Fruit fly (Drosophila melanogaster) whole organism, embryonic: ENCODE measurements around the gene CG6738.

Source experiments
- CG10321 ChIP-seq: fragments of 200-800 bp; sonication (Bioruptor generic); IDR thresholded peaks from 2 replicates; pipeline ENCODE4 v1.3.6; 2022; ENCODE audit warnings: missing biosample characterization, missing genetic modification characterization
- CG10543 ChIP-seq: fragments of 200-800 bp; sonication (Bioruptor generic); optimal IDR thresholded peaks from 3 replicates; lab custom pipeline; 2017; ENCODE audit warnings: missing biosample characterization, mild to moderate bottlenecking, missing genetic modification characterization, moderate library complexity
- CG12299 ChIP-seq: fragments of 200-800 bp; sonication (Bioruptor generic); optimal IDR thresholded peaks from 2 replicates; lab custom pipeline; 2018; ENCODE audit warnings: missing biosample characterization, mild to moderate bottlenecking, missing genetic modification characterization
- CG14710 ChIP-seq: fragments of 200-800 bp; sonication (Bioruptor generic); optimal IDR thresholded peaks from 3 replicates; lab custom pipeline; 2019; ENCODE audit warnings: missing biosample characterization, mild to moderate bottlenecking, missing genetic modification characterization, moderate library complexity
- CG15073 ChIP-seq: fragments of 200-800 bp; sonication (Bioruptor generic); optimal IDR thresholded peaks from 2 replicates; lab custom pipeline; 2016; ENCODE audit warnings: missing biosample characterization, missing genetic modification characterization
- CG15696 ChIP-seq: fragments of 200-800 bp; sonication (Bioruptor generic); optimal IDR thresholded peaks from 2 replicates; lab custom pipeline; 2019; ENCODE audit warnings: missing biosample characterization, mild to moderate bottlenecking, missing genetic modification characterization, moderate library complexity
- CG1602 ChIP-seq: fragments of 200-800 bp; sonication (Bioruptor generic); optimal IDR thresholded peaks from 3 replicates; lab custom pipeline; 2016; ENCODE audit warnings: missing biosample characterization, missing genetic modification characterization
- CG17186 ChIP-seq: fragments of 200-800 bp; sonication (Bioruptor generic); optimal IDR thresholded peaks from 3 replicates; lab custom pipeline; 2017; ENCODE audit warnings: missing biosample characterization, missing genetic modification reagents, missing genetic modification characterization
- CG17361 ChIP-seq: fragments of 200-800 bp; sonication (Bioruptor generic); IDR thresholded peaks from 3 replicates; pipeline ENCODE4 v1.3.6; 2022; ENCODE audit warnings: missing biosample characterization, missing genetic modification characterization
- CG17568 ChIP-seq: fragments of 200-800 bp; sonication (Bioruptor generic); optimal IDR thresholded peaks from 2 replicates; lab custom pipeline; 2018; ENCODE audit warnings: missing biosample characterization, mild to moderate bottlenecking, missing genetic modification characterization, moderate library complexity
- CG17802 ChIP-seq: fragments of 200-800 bp; sonication (Bioruptor generic); optimal IDR thresholded peaks from 2 replicates; lab custom pipeline; 2018; ENCODE audit warnings: missing biosample characterization, mild to moderate bottlenecking, missing genetic modification characterization, moderate library complexity
- CG2120 ChIP-seq: fragments of 200-800 bp; sonication (Bioruptor generic); optimal IDR thresholded peaks from 3 replicates; lab custom pipeline; 2016; ENCODE audit warnings: missing biosample characterization, missing genetic modification characterization
- CG2875 ChIP-seq: fragments of 200-800 bp; sonication (Bioruptor generic); optimal IDR thresholded peaks from 2 replicates; lab custom pipeline; 2017; ENCODE audit warnings: missing biosample characterization, mild to moderate bottlenecking, missing genetic modification characterization, missing genetic modification reagents
- CG3726 ChIP-seq: fragments of 200-800 bp; sonication (Bioruptor generic); IDR thresholded peaks from 3 replicates; pipeline ENCODE4, ENCODE4 v1.3.6; 2022; ENCODE audit warnings: missing biosample characterization, missing genetic modification characterization
- CG4707 ChIP-seq: fragments of 200-800 bp; sonication (Bioruptor generic); optimal IDR thresholded peaks from 2 replicates; lab custom pipeline; 2018; ENCODE audit warnings: missing biosample characterization, mild to moderate bottlenecking, missing genetic modification characterization, moderate library complexity
- CG6175 ChIP-seq: fragments of 200-800 bp; sonication (Bioruptor generic); IDR thresholded peaks from 3 replicates; pipeline ENCODE4 v1.3.6; 2022; ENCODE audit warnings: missing biosample characterization, missing genetic modification characterization
- CG7786 ChIP-seq: fragments of 200-800 bp; sonication (Bioruptor generic); optimal IDR thresholded peaks from 2 replicates; lab custom pipeline; 2016; ENCODE audit warnings: missing biosample characterization, missing genetic modification characterization
- CG9817 ChIP-seq: fragments of 200-800 bp; sonication (Bioruptor generic); optimal IDR thresholded peaks from 2 replicates; lab custom pipeline; 2018; ENCODE audit warnings: missing biosample characterization, mild to moderate bottlenecking, missing genetic modification characterization, moderate library complexity
- CHES-1-like ChIP-seq: fragments of 200-800 bp; sonication (Bioruptor generic); optimal IDR thresholded peaks from 2 replicates; lab custom pipeline; 2016; ENCODE audit warnings: missing biosample characterization, missing genetic modification characterization
- CTCF ChIP-seq: fragments of 200-800 bp; sonication (Bioruptor generic); optimal IDR thresholded peaks from 2 replicates; lab custom pipeline; 2017; ENCODE audit warnings: missing biosample characterization, mild to moderate bottlenecking, missing genetic modification characterization, moderate library complexity
- CoRest ChIP-seq: fragments of 200-800 bp; sonication (Bioruptor generic); optimal IDR thresholded peaks from 3 replicates; lab custom pipeline; 2018; ENCODE audit warnings: missing biosample characterization, mild to moderate bottlenecking, missing genetic modification characterization, moderate library complexity
- Dad ChIP-seq: fragments of 200-800 bp; sonication (Bioruptor generic); optimal IDR thresholded peaks from 3 replicates; lab custom pipeline; 2016; ENCODE audit warnings: missing biosample characterization, missing genetic modification characterization
- Gsc ChIP-seq: fragments of 200-800 bp; sonication (Bioruptor generic); IDR thresholded peaks from 2 replicates; pipeline ENCODE4 v1.3.6; 2022; ENCODE audit warnings: missing biosample characterization, missing genetic modification characterization
- Gug ChIP-seq: fragments of 200-800 bp; sonication (Bioruptor generic); IDR thresholded peaks from 4 replicates; pipeline ENCODE4 v1.3.6; 2022; ENCODE audit warnings: missing biosample characterization, missing genetic modification characterization
- HmgZ ChIP-seq: fragments of 200-800 bp; sonication (Bioruptor generic); optimal IDR thresholded peaks from 2 replicates; lab custom pipeline; 2018; ENCODE audit warnings: missing biosample characterization, mild to moderate bottlenecking, missing genetic modification characterization
- Med ChIP-seq: fragments of 200-800 bp; sonication (Bioruptor generic); peaks from one replicate; lab custom pipeline; 2016; ENCODE audit warnings: missing biosample characterization, missing genetic modification characterization, mild to moderate bottlenecking, inconsistent platforms, moderate library complexity
- NC2β ChIP-seq: fragments of 200-800 bp; sonication (Bioruptor generic); optimal IDR thresholded peaks from 2 replicates; lab custom pipeline; 2016; ENCODE audit warnings: missing biosample characterization, missing genetic modification characterization
- NFAT ChIP-seq: fragments of 200-800 bp; sonication (Bioruptor generic); IDR thresholded peaks from 2 replicates; pipeline ENCODE4 v1.3.6; 2022; ENCODE audit warnings: missing biosample characterization, missing genetic modification characterization
- NK7.1 ChIP-seq: fragments of 200-800 bp; sonication (Bioruptor generic); optimal IDR thresholded peaks from 3 replicates; lab custom pipeline; 2016; ENCODE audit warnings: missing biosample characterization, missing genetic modification characterization
- Neu2 ChIP-seq: fragments of 200-800 bp; sonication (Bioruptor generic); optimal IDR thresholded peaks from 3 replicates; lab custom pipeline; 2016; ENCODE audit warnings: missing biosample characterization, missing genetic modification characterization, borderline replicate concordance
- Nf-YC ChIP-seq: fragments of 200-800 bp; optimal IDR thresholded peaks from 3 replicates; lab custom pipeline; 2019; ENCODE audit warnings: missing biosample characterization, mild to moderate bottlenecking, missing genetic modification characterization, moderate library complexity
- Oli ChIP-seq: fragments of 200-800 bp; sonication (Bioruptor generic); optimal IDR thresholded peaks from 2 replicates; lab custom pipeline; 2018; ENCODE audit warnings: missing biosample characterization, mild to moderate bottlenecking, missing genetic modification characterization, moderate library complexity
- bbx ChIP-seq: fragments of 200-800 bp; sonication (Bioruptor generic); IDR thresholded peaks from 2 replicates; pipeline ENCODE4 v1.3.6; 2022; ENCODE audit warnings: missing biosample characterization, missing genetic modification characterization; ENCODE audit not compliant: partially characterized antibody
- bsh ChIP-seq, 2 experiments: fragments of 200-800 bp; sonication (Bioruptor generic); optimal IDR thresholded peaks; 2 replicates each; lab custom pipeline; 2017 to 2018; ENCODE audit warnings: mild to moderate bottlenecking in 2 of 2, missing biosample characterization in 2 of 2, missing genetic modification characterization in 2 of 2, moderate library complexity in 1 of 2
- cad ChIP-seq: fragments of >200 bp; optimal IDR thresholded peaks from 2 replicates; lab custom pipeline; 2017; ENCODE audit warnings: missing biosample characterization, missing genetic modification characterization
- cas ChIP-seq: fragments of 200-800 bp; sonication (Bioruptor generic); IDR thresholded peaks from 2 replicates; pipeline ENCODE4 v1.3.6; 2022; ENCODE audit warnings: missing biosample characterization, missing genetic modification characterization
- cg ChIP-seq: fragments of 200-800 bp; sonication (Bioruptor generic); optimal IDR thresholded peaks from 3 replicates; lab custom pipeline; 2019; ENCODE audit warnings: missing biosample characterization, mild to moderate bottlenecking, missing genetic modification characterization, moderate library complexity
- crol ChIP-seq: fragments of 200-800 bp; sonication (Bioruptor generic); IDR thresholded peaks from 2 replicates; pipeline ENCODE4 v1.3.6; 2022; ENCODE audit warnings: missing biosample characterization, missing genetic modification characterization
- esg ChIP-seq: fragments of 200-800 bp; sonication (Bioruptor generic); conservative IDR thresholded peaks from 2 replicates; pipeline ENCODE4 v1.3.6; 2022; ENCODE audit warnings: missing biosample characterization, missing genetic modification characterization
- fd102C ChIP-seq: fragments of 200-800 bp; sonication (Bioruptor generic); optimal IDR thresholded peaks from 2 replicates; lab custom pipeline; 2018; ENCODE audit warnings: missing biosample characterization, mild to moderate bottlenecking, missing genetic modification characterization, moderate library complexity
- gcm ChIP-seq: fragments of 200-800 bp; sonication (Bioruptor generic); optimal IDR thresholded peaks from 2 replicates; lab custom pipeline; 2019; ENCODE audit warnings: missing biosample characterization, mild to moderate bottlenecking, missing genetic modification characterization, moderate library complexity
- prd ChIP-seq, 3 experiments: fragments of >200 bp in 2 of 3; fragments of 200-800 bp in 1 of 3; sonication (Bioruptor generic) in 1 of 3; optimal IDR thresholded peaks in 2 of 3; IDR thresholded peaks in 1 of 3; 2 replicates in 2 of 3; 3 replicates in 1 of 3; pipeline versions ENCODE4 v1.3.6 to Lab custom; 2017 to 2022; ENCODE audit warnings: missing biosample characterization in 1 of 3, missing genetic modification characterization in 1 of 3
- shn ChIP-seq: fragments of 200-800 bp; sonication (Bioruptor generic); optimal IDR thresholded peaks from 3 replicates; lab custom pipeline; 2016; ENCODE audit warnings: missing biosample characterization, missing genetic modification characterization
- sob ChIP-seq: fragments of 200-800 bp; sonication (Bioruptor generic); IDR thresholded peaks from 2 replicates; pipeline ENCODE4 v1.3.6; 2022; ENCODE audit warnings: missing biosample characterization, missing genetic modification characterization
- sug ChIP-seq: fragments of 200-800 bp; optimal IDR thresholded peaks from 2 replicates; lab custom pipeline; 2019; ENCODE audit warnings: missing biosample characterization, mild to moderate bottlenecking, missing genetic modification characterization, moderate library complexity
- twi ChIP-seq: fragments of 200-800 bp; optimal IDR thresholded peaks from 2 replicates; lab custom pipeline; 2019; ENCODE audit warnings: missing biosample characterization, mild to moderate bottlenecking, missing genetic modification characterization, moderate library complexity
- z ChIP-seq: fragments of 200-800 bp; sonication (Bioruptor generic); IDR thresholded peaks from 3 replicates; pipeline ENCODE4 v1.3.6; 2022; ENCODE audit warnings: missing biosample characterization, missing genetic modification characterization
- zf30C ChIP-seq: fragments of 200-800 bp; sonication (Bioruptor generic); optimal IDR thresholded peaks from 3 replicates; lab custom pipeline; 2018; ENCODE audit warnings: missing biosample characterization, mild to moderate bottlenecking, missing genetic modification characterization

Gene CG6738

dm6 chr3R:23141678-23142338 is 42.5 kb downstream of the CG6738 start, which contains the start of gene hh (continued):
- no peak for TF ChIP-seq bsh (GFP tag; optimal IDR thresholded peaks at IDR 0.05; lab: Kevin White, UChicago)
- TF ChIP-seq bbx: 0 out of 2 replicates have a peak, but pooled peaks have one; percentile 24
- no peak for TF ChIP-seq Neu2 (GFP tag; lab: Kevin White, UChicago)
- peak; percentile 100 for TF ChIP-seq cg (GFP tag; lab: Kevin White, UChicago)
- TF ChIP-seq esg (GFP tag; lab: Robert Waterston, UW): no peak
- TF ChIP-seq HmgZ (tag; lab: Kevin White, UChicago): peak; percentile 39
- TF ChIP-seq twi (tag; lab: Kevin White, UChicago): peak; percentile 97
- TF ChIP-seq Med: peak; percentile 66
- peak; percentile 33; the same call in 1 of the 3 replicates for TF ChIP-seq CG6175 (GFP tag; lab: Robert Waterston, UW)
- no peak for TF ChIP-seq fd102C
- no peak for TF ChIP-seq cad (GFP tag; lab: Kevin White, UChicago)

dm6 chr3R:23143440-23143839 is 44.1 kb downstream of the CG6738 start:
- TF ChIP-seq CG1602 (GFP tag; lab: Kevin White, UChicago) (no peak), CHES-1-like (GFP tag; lab: Kevin White, UChicago) (no peak), CG17361 (GFP tag; lab: Robert Waterston, UW) (no peak), CG10543 (GFP tag; lab: Kevin White, UChicago) (no peak), CG2120 (GFP tag; lab: Kevin White, UChicago) (no peak), crol (GFP tag; lab: Robert Waterston, UW) (no peak), CG15696 (no peak), CG4707 (no peak), CG6175 (GFP tag; lab: Robert Waterston, UW) (peak; percentile 94), CG2875 (GFP tag; lab: Kevin White, UChicago) (no peak), sug (tag; lab: Kevin White, UChicago) (no peak), Gsc (GFP tag; lab: Robert Waterston, UW) (no peak), CG7786 (GFP tag; lab: Kevin White, UChicago) (no peak), CG17186 (GFP tag; lab: Kevin White, UChicago) (no peak), z (peak; percentile 48; the same call in 1 of the 3 replicates), CG12299 (tag; lab: Kevin White, UChicago) (no peak), Neu2 (GFP tag; lab: Kevin White, UChicago) (no peak), Oli (no peak), shn (GFP tag; lab: Kevin White, UChicago) (no peak), CG10321 (GFP tag; lab: Robert Waterston, UW) (peak; percentile 14; the same call in 1 of the 2 replicates), gcm (GFP tag; lab: Kevin White, UChicago) (no peak), zf30C (GFP tag; lab: Kevin White, UChicago) (no peak), NK7.1 (GFP tag; lab: Kevin White, UChicago) (no peak), sob (GFP tag; lab: Robert Waterston, UW) (no peak), Dad (GFP tag; lab: Kevin White, UChicago) (no peak), Nf-YC (tag; lab: Kevin White, UChicago) (peak; percentile 84), CG14710 (tag; lab: Kevin White, UChicago) (no peak), prd (optimal IDR thresholded peaks at IDR 0.05; lab: Kevin White, UChicago) (no peak), prd (GFP tag; IDR thresholded peaks at IDR 0.05; lab: Robert Waterston, UW) (no peak; the same call in 2 of the 3 replicates), CG9817 (tag; lab: Kevin White, UChicago) (no peak), CG17802 (tag; lab: Kevin White, UChicago) (no peak), CG15073 (GFP tag; lab: Kevin White, UChicago) (no peak), NFAT (GFP tag; lab: Robert Waterston, UW) (0 out of 2 replicates have a peak, but pooled peaks have one; percentile 10), CoRest (no peak), CTCF (no peak), cas (GFP tag; lab: Robert Waterston, UW) (no peak), Gug (GFP tag; lab: Robert Waterston, UW) (no peak), NC2β (no peak), CG17568 (GFP tag; lab: Kevin White, UChicago) (no peak), CG3726 (GFP tag; lab: Robert Waterston, UW) (0 out of 3 replicates have a peak, but pooled peaks have one; percentile 29)
